Worm (Caenorhabditis elegans): ENCODE data around the gene Y110A2AR.1.

Y110A2AR.1 gene

ce11 chrII:2943966-2944365 is 24.5 kb downstream of the Y110A2AR.1 start, which contains the start of the genes irld-50 and irld-49:
TSS of gene irld-50 (minus strand) at chrII:2944066.
TSS of gene irld-49 (plus strand) at chrII:2944176.
- no peak for TF ChIP-seq C34F6.9 (tag; optimal IDR thresholded peaks at IDR 0.05)
- no peak for TF ChIP-seq dmd-4 (tag; optimal IDR thresholded peaks at IDR 0.05)
- TF ChIP-seq mab-5 (tag; optimal IDR thresholded peaks at IDR 0.05), result no peak

- TF ChIP-seq Y55F3AM.14 (GFP tag; optimal IDR thresholded peaks at IDR 0.05) (no peak), R02D3.7 (tag; optimal IDR thresholded peaks at IDR 0.05) (no peak), F13H6.1 (tag; optimal IDR thresholded peaks at IDR 0.05) (no peak), ztf-11 (tag; optimal IDR thresholded peaks at IDR 0.05) (no peak), gmeb-1 (tag; optimal IDR thresholded peaks at IDR 0.05) (no peak), sem-4 (tag; optimal IDR thresholded peaks at IDR 0.05) (no peak), lin-11 (tag; optimal IDR thresholded peaks at IDR 0.05) (no peak), ama-1 (optimal IDR thresholded peaks at IDR 0.05) (no peak), ztf-1 (GFP tag; conservative IDR thresholded peaks at IDR 0.05) (no peak), mab-5 (tag; optimal IDR thresholded peaks at IDR 0.05) (no peak)
These were observed 26.9 kb downstream of the Y110A2AR.1 start, which contains the start of gene srw-79 for ce11 chrII:2946438-2946837. TSS of gene srw-79 (plus strand) at chrII:2946738.

- TF ChIP-seq mdl-1 (tag; optimal IDR thresholded peaks at IDR 0.05), result no peak
- TF ChIP-seq ceh-16 (tag; optimal IDR thresholded peaks at IDR 0.05), result no peak
- TF ChIP-seq gmeb-1 (tag; optimal IDR thresholded peaks at IDR 0.05), result no peak
- TF ChIP-seq nhr-25 (tag; optimal IDR thresholded peaks at IDR 0.05), result no peak
- TF ChIP-seq egl-27 (tag; optimal IDR thresholded peaks at IDR 0.05), result no peak
- no peak for TF ChIP-seq elt-3 (tag; optimal IDR thresholded peaks at IDR 0.05)
- no peak for TF ChIP-seq unc-62 (GFP tag; optimal IDR thresholded peaks at IDR 0.05)
- no peak for TF ChIP-seq sma-9 (GFP tag; optimal IDR thresholded peaks at IDR 0.05)
- TF ChIP-seq sma-9 (tag; optimal IDR thresholded peaks at IDR 0.05), result no peak
- no peak for TF ChIP-seq ceh-82 (tag; optimal IDR thresholded peaks at IDR 0.05)
- no peak for TF ChIP-seq zag-1 (tag; optimal IDR thresholded peaks at IDR 0.05)
- no peak for TF ChIP-seq ztf-11 (tag; optimal IDR thresholded peaks at IDR 0.05)
- no peak for TF ChIP-seq lsy-2 (tag; optimal IDR thresholded peaks at IDR 0.05)
- TF ChIP-seq nhr-10 (tag; optimal IDR thresholded peaks at IDR 0.05), result no peak
- TF ChIP-seq R02D3.7 (tag; optimal IDR thresholded peaks at IDR 0.05), result no peak
- no peak for TF ChIP-seq ztf-4 (tag; optimal IDR thresholded peaks at IDR 0.05)
- no peak for TF ChIP-seq elt-1 (tag; optimal IDR thresholded peaks at IDR 0.05)
- no peak for TF ChIP-seq peb-1 (tag; optimal IDR thresholded peaks at IDR 0.05)
These were observed 29.1 kb downstream of the Y110A2AR.1 start for ce11 chrII:2948614-2949013.

- TF ChIP-seq ZK546.5 (tag; optimal IDR thresholded peaks at IDR 0.05), result no peak
- no peak for TF ChIP-seq blmp-1 (tag; optimal IDR thresholded peaks at IDR 0.05; ENCODE audit: insufficient read depth)
- no peak for TF ChIP-seq nhr-129 (tag; optimal IDR thresholded peaks at IDR 0.05)
- TF ChIP-seq snpc-4 (tag; optimal IDR thresholded peaks at IDR 0.05), result no peak
- no peak for TF ChIP-seq mab-5 (tag; optimal IDR thresholded peaks at IDR 0.05)
These were observed 33.1 kb downstream of the Y110A2AR.1 start, which contains the start of gene irld-51 for ce11 chrII:2952629-2953028. TSS of gene irld-51 (minus strand) at chrII:2952729.

ce11 chrII:2955656-2956115 is 36.2 kb downstream of the Y110A2AR.1 start, which contains the start of gene irld-48:
TSS of gene irld-48 (plus strand) at chrII:2956065.
- no peak for TF ChIP-seq sem-4 (tag; optimal IDR thresholded peaks at IDR 0.05)
- no peak for TF ChIP-seq aly-2 (tag; optimal IDR thresholded peaks at IDR 0.05)
- TF ChIP-seq lin-39 (tag; optimal IDR thresholded peaks at IDR 0.05), result no peak
- TF ChIP-seq ztf-11 (tag; optimal IDR thresholded peaks at IDR 0.05), result no peak
- TF ChIP-seq sma-3 (GFP tag; optimal IDR thresholded peaks at IDR 0.05), result no peak
- TF ChIP-seq gmeb-1 (tag; optimal IDR thresholded peaks at IDR 0.05), result no peak
- no peak for TF ChIP-seq nhr-21 (tag; optimal IDR thresholded peaks at IDR 0.05)
- TF ChIP-seq snpc-4 (tag; optimal IDR thresholded peaks at IDR 0.05), result no peak
- no peak for TF ChIP-seq ama-1 (optimal IDR thresholded peaks at IDR 0.05)
- no peak for TF ChIP-seq crh-2 (tag; optimal IDR thresholded peaks at IDR 0.05)
- TF ChIP-seq unc-39 (tag; optimal IDR thresholded peaks at IDR 0.05), result no peak
- no peak for TF ChIP-seq R02D3.7 (tag; optimal IDR thresholded peaks at IDR 0.05)
- no peak for TF ChIP-seq Y55F3AM.14 (GFP tag; optimal IDR thresholded peaks at IDR 0.05)
- TF ChIP-seq nhr-23 (tag; optimal IDR thresholded peaks at IDR 0.05), result no peak
- TF ChIP-seq lin-11 (tag; optimal IDR thresholded peaks at IDR 0.05), result no peak
- no peak for TF ChIP-seq elt-3 (tag; optimal IDR thresholded peaks at IDR 0.05)
- TF ChIP-seq egl-27 (tag; optimal IDR thresholded peaks at IDR 0.05), result no peak
- no peak for TF ChIP-seq ztf-1 (GFP tag; conservative IDR thresholded peaks at IDR 0.05)
- TF ChIP-seq nhr-77 (tag; optimal IDR thresholded peaks at IDR 0.05), result no peak
- TF ChIP-seq lsy-2 (tag; optimal IDR thresholded peaks at IDR 0.05), result no peak

Data from whole organism, L2 larva.